Fruit fly (Drosophila melanogaster) whole organism, embryonic: ENCODE measurements around the gene Lcp65Ac.

Experiments used
- Abd-B ChIP-seq: fragments of 200-800 bp; sonication (Bioruptor generic); optimal IDR thresholded peaks from 2 replicates; lab custom pipeline; 2018; ENCODE audit warnings: missing biosample characterization, mild to moderate bottlenecking, missing genetic modification characterization, moderate library complexity
- Ada2b ChIP-seq: fragments of 200-800 bp; sonication (Bioruptor generic); IDR thresholded peaks from 2 replicates; pipeline ENCODE4 v1.3.6; 2022; ENCODE audit warnings: missing biosample characterization, missing genetic modification characterization
- Antp ChIP-seq: fragments of 200-800 bp; sonication (Bioruptor generic); optimal IDR thresholded peaks from 3 replicates; lab custom pipeline; 2016; ENCODE audit warnings: missing biosample characterization, missing genetic modification characterization
- CG10565 ChIP-seq: fragments of 200-800 bp; sonication (Bioruptor generic); optimal IDR thresholded peaks from 3 replicates; lab custom pipeline; 2016; ENCODE audit warnings: missing biosample characterization, mild to moderate bottlenecking, missing genetic modification characterization
- CG11695 ChIP-seq: fragments of 200-800 bp; sonication (Bioruptor generic); IDR thresholded peaks from 3 replicates; pipeline ENCODE4 v1.3.6; 2022; ENCODE audit warnings: missing biosample characterization, missing genetic modification characterization
- CG11723 ChIP-seq: fragments of 200-800 bp; sonication (Bioruptor generic); optimal IDR thresholded peaks from 2 replicates; lab custom pipeline; 2017; ENCODE audit warnings: missing biosample characterization, mild to moderate bottlenecking, missing genetic modification characterization
- CG17361 ChIP-seq: fragments of 200-800 bp; sonication (Bioruptor generic); IDR thresholded peaks from 3 replicates; pipeline ENCODE4 v1.3.6; 2022; ENCODE audit warnings: missing biosample characterization, missing genetic modification characterization
- CG2202 ChIP-seq: fragments of 200-800 bp; sonication (Bioruptor generic); optimal IDR thresholded peaks from 2 replicates; lab custom pipeline; 2018; ENCODE audit warnings: missing biosample characterization, mild to moderate bottlenecking, missing genetic modification characterization
- CG2875 ChIP-seq: fragments of 200-800 bp; sonication (Bioruptor generic); optimal IDR thresholded peaks from 2 replicates; lab custom pipeline; 2017; ENCODE audit warnings: missing biosample characterization, mild to moderate bottlenecking, missing genetic modification characterization, missing genetic modification reagents
- CG30020 ChIP-seq: fragments of 200-800 bp; optimal IDR thresholded peaks from 2 replicates; lab custom pipeline; 2019; ENCODE audit warnings: missing biosample characterization, mild to moderate bottlenecking, missing genetic modification characterization, moderate library complexity
- CG30431 ChIP-seq: fragments of 200-800 bp; sonication (Bioruptor generic); optimal IDR thresholded peaks from 2 replicates; lab custom pipeline; 2017; ENCODE audit warnings: missing biosample characterization, missing genetic modification characterization
- CG3726 ChIP-seq: fragments of 200-800 bp; sonication (Bioruptor generic); IDR thresholded peaks from 3 replicates; pipeline ENCODE4, ENCODE4 v1.3.6; 2022; ENCODE audit warnings: missing biosample characterization, missing genetic modification characterization
- CG3995 ChIP-seq: fragments of 200-800 bp; sonication (Bioruptor generic); optimal IDR thresholded peaks from 3 replicates; lab custom pipeline; 2016; ENCODE audit warnings: missing biosample characterization, missing genetic modification characterization
- CG4424 ChIP-seq: fragments of 200-800 bp; sonication (Bioruptor generic); optimal IDR thresholded peaks from 3 replicates; lab custom pipeline; 2016; ENCODE audit warnings: missing biosample characterization, missing genetic modification characterization
- CG5245 ChIP-seq: fragments of 200-800 bp; sonication (Bioruptor generic); optimal IDR thresholded peaks from 3 replicates; lab custom pipeline; 2016; ENCODE audit warnings: missing biosample characterization, missing genetic modification characterization
- CG6272 ChIP-seq: fragments of 200-800 bp; sonication (Bioruptor generic); IDR thresholded peaks from 2 replicates; pipeline ENCODE4 v1.3.6; 2022; ENCODE audit warnings: missing biosample characterization, missing genetic modification characterization
- CG6689 ChIP-seq: fragments of 200-800 bp; sonication (Bioruptor generic); IDR thresholded peaks from 2 replicates; pipeline ENCODE4 v1.3.6; 2022; ENCODE audit warnings: missing biosample characterization, missing genetic modification characterization
- CG7556 ChIP-seq: fragments of 200-800 bp; sonication (Bioruptor generic); optimal IDR thresholded peaks from 2 replicates; lab custom pipeline; 2017; ENCODE audit warnings: missing biosample characterization, mild to moderate bottlenecking, missing genetic modification characterization
- CG7786 ChIP-seq: fragments of 200-800 bp; sonication (Bioruptor generic); optimal IDR thresholded peaks from 2 replicates; lab custom pipeline; 2016; ENCODE audit warnings: missing biosample characterization, missing genetic modification characterization
- CG9727 ChIP-seq: fragments of 200-800 bp; sonication (Bioruptor generic); optimal IDR thresholded peaks from 3 replicates; lab custom pipeline; 2017; ENCODE audit warnings: missing biosample characterization, mild to moderate bottlenecking, missing genetic modification characterization
- CG9797 ChIP-seq: fragments of 200-800 bp; sonication (Bioruptor generic); optimal IDR thresholded peaks from 3 replicates; lab custom pipeline; 2018; ENCODE audit warnings: missing biosample characterization, mild to moderate bottlenecking, missing genetic modification characterization
- CkIIα-i1 ChIP-seq: fragments of 200-800 bp; sonication (Bioruptor generic); IDR thresholded peaks from 2 replicates; pipeline ENCODE4 v1.3.6; 2022; ENCODE audit warnings: missing biosample characterization, missing genetic modification characterization
- D ChIP-seq, 2 experiments: fragments of 200-800 bp in 1 of 2; fragments of >200 bp in 1 of 2; sonication (Bioruptor generic) in 1 of 2; optimal IDR thresholded peaks; 2 replicates in 1 of 2; 3 replicates in 1 of 2; lab custom pipeline; 2017; ENCODE audit warnings: mild to moderate bottlenecking in 1 of 2, missing biosample characterization in 1 of 2, missing genetic modification characterization in 1 of 2, missing genetic modification reagents in 1 of 2
- Drgx ChIP-seq: fragments of 200-800 bp; sonication (Bioruptor generic); IDR thresholded peaks from 2 replicates; pipeline ENCODE4 v1.3.6; 2022; ENCODE audit warnings: missing biosample characterization, missing genetic modification characterization
- Elba2 ChIP-seq: fragments of 200-800 bp; sonication (Bioruptor generic); optimal IDR thresholded peaks from 3 replicates; lab custom pipeline; 2016; ENCODE audit warnings: missing biosample characterization, missing genetic modification characterization
- Ets97D ChIP-seq: fragments of 200-800 bp; sonication (Bioruptor generic); optimal IDR thresholded peaks from 3 replicates; lab custom pipeline; 2016; ENCODE audit warnings: missing biosample characterization, missing genetic modification characterization
- Fer3 ChIP-seq: fragments of 200-800 bp; sonication (Bioruptor generic); optimal IDR thresholded peaks from 2 replicates; lab custom pipeline; 2018; ENCODE audit warnings: missing biosample characterization, mild to moderate bottlenecking, missing genetic modification characterization, moderate library complexity
- H15 ChIP-seq: fragments of 200-800 bp; sonication (Bioruptor generic); IDR thresholded peaks from 3 replicates; pipeline ENCODE4 v1.3.6; 2022; ENCODE audit warnings: missing biosample characterization, missing genetic modification characterization
- HLHmδ ChIP-seq: fragments of 200-800 bp; sonication (Bioruptor generic); optimal IDR thresholded peaks from 2 replicates; lab custom pipeline; 2018; ENCODE audit warnings: missing biosample characterization, mild to moderate bottlenecking, missing genetic modification characterization, moderate library complexity
- Hr3 ChIP-seq: fragments of 200-800 bp; sonication (Bioruptor generic); optimal IDR thresholded peaks from 3 replicates; lab custom pipeline; 2016; ENCODE audit warnings: missing biosample characterization, missing genetic modification characterization
- Max ChIP-seq: fragments of 200-800 bp; sonication (Bioruptor generic); optimal IDR thresholded peaks from 2 replicates; lab custom pipeline; 2016; ENCODE audit warnings: missing biosample characterization, mild to moderate bottlenecking, missing genetic modification characterization
- Mrtf ChIP-seq: fragments of 200-800 bp; sonication (Bioruptor generic); IDR thresholded peaks from 3 replicates; pipeline ENCODE4 v1.3.6; 2022; ENCODE audit warnings: missing biosample characterization, missing genetic modification characterization
- al ChIP-seq: fragments of 200-800 bp; sonication (Bioruptor generic); IDR thresholded peaks from 2 replicates; pipeline ENCODE4 v1.3.6; 2022; ENCODE audit warnings: missing biosample characterization, missing genetic modification characterization
- bbx ChIP-seq: fragments of 200-800 bp; sonication (Bioruptor generic); IDR thresholded peaks from 2 replicates; pipeline ENCODE4 v1.3.6; 2022; ENCODE audit warnings: missing biosample characterization, missing genetic modification characterization; ENCODE audit not compliant: partially characterized antibody
- cad ChIP-seq: fragments of >200 bp; optimal IDR thresholded peaks from 2 replicates; lab custom pipeline; 2017; ENCODE audit warnings: missing biosample characterization, missing genetic modification characterization
- cas ChIP-seq: fragments of 200-800 bp; sonication (Bioruptor generic); IDR thresholded peaks from 2 replicates; pipeline ENCODE4 v1.3.6; 2022; ENCODE audit warnings: missing biosample characterization, missing genetic modification characterization
- caup ChIP-seq: fragments of 200-800 bp; sonication (Bioruptor generic); optimal IDR thresholded peaks from 3 replicates; lab custom pipeline; 2017; ENCODE audit warnings: missing biosample characterization, mild to moderate bottlenecking, missing genetic modification characterization, moderate library complexity; ENCODE audit not compliant: severe bottlenecking
- dysf ChIP-seq: fragments of 200-800 bp; sonication (Bioruptor generic); IDR thresholded peaks from 3 replicates; pipeline ENCODE4 v1.3.6; 2022; ENCODE audit warnings: missing biosample characterization, missing genetic modification characterization
- grn ChIP-seq: fragments of 200-800 bp; sonication (Bioruptor generic); optimal IDR thresholded peaks from 3 replicates; lab custom pipeline; 2017; ENCODE audit warnings: missing biosample characterization, missing genetic modification characterization
- inv ChIP-seq: fragments of 200-800 bp; sonication (Bioruptor generic); IDR thresholded peaks from 2 replicates; pipeline ENCODE4 v1.3.6; 2022; ENCODE audit warnings: missing biosample characterization, missing genetic modification characterization; ENCODE audit not compliant: partially characterized antibody
- mam ChIP-seq: fragments of 200-800 bp; sonication (Bioruptor generic); optimal IDR thresholded peaks from 3 replicates; lab custom pipeline; 2016; ENCODE audit warnings: missing biosample characterization, missing genetic modification characterization
- peb ChIP-seq: fragments of 200-800 bp; sonication (Bioruptor generic); IDR thresholded peaks from 2 replicates; pipeline ENCODE4 v1.3.6; 2022; ENCODE audit warnings: missing biosample characterization, missing genetic modification characterization
- pros ChIP-seq: fragments of 200-800 bp; sonication (Bioruptor generic); optimal IDR thresholded peaks from 3 replicates; lab custom pipeline; 2019; ENCODE audit warnings: missing biosample characterization, mild to moderate bottlenecking, missing genetic modification characterization, moderate library complexity
- psq ChIP-seq: fragments of 200-800 bp; sonication (Bioruptor generic); optimal IDR thresholded peaks from 2 replicates; lab custom pipeline; 2017; ENCODE audit warnings: missing biosample characterization, missing genetic modification characterization
- rib ChIP-seq: fragments of 200-800 bp; sonication (Bioruptor generic); IDR thresholded peaks from 2 replicates; pipeline ENCODE4 v1.3.6; 2022; ENCODE audit warnings: missing biosample characterization, missing genetic modification characterization
- scrt ChIP-seq: fragments of 200-800 bp; sonication (Bioruptor generic); optimal IDR thresholded peaks from 2 replicates; lab custom pipeline; 2018; ENCODE audit warnings: missing biosample characterization, mild to moderate bottlenecking, missing genetic modification characterization, moderate library complexity
- seq ChIP-seq: fragments of 200-800 bp; sonication (Bioruptor generic); IDR thresholded peaks from 2 replicates; pipeline ENCODE4 v1.3.6; 2022; ENCODE audit warnings: missing biosample characterization, missing genetic modification characterization
- vnd ChIP-seq: fragments of 200-800 bp; sonication (Bioruptor generic); IDR thresholded peaks from 3 replicates; pipeline ENCODE4 v1.3.6; 2022; ENCODE audit warnings: missing biosample characterization, missing genetic modification characterization; ENCODE audit not compliant: partially characterized antibody
- vvl ChIP-seq: fragments of 200-800 bp; sonication (Bioruptor generic); IDR thresholded peaks from 2 replicates; pipeline ENCODE4 v1.3.6; 2022; ENCODE audit warnings: missing biosample characterization, missing genetic modification characterization

Lcp65Ac gene

DNA sequence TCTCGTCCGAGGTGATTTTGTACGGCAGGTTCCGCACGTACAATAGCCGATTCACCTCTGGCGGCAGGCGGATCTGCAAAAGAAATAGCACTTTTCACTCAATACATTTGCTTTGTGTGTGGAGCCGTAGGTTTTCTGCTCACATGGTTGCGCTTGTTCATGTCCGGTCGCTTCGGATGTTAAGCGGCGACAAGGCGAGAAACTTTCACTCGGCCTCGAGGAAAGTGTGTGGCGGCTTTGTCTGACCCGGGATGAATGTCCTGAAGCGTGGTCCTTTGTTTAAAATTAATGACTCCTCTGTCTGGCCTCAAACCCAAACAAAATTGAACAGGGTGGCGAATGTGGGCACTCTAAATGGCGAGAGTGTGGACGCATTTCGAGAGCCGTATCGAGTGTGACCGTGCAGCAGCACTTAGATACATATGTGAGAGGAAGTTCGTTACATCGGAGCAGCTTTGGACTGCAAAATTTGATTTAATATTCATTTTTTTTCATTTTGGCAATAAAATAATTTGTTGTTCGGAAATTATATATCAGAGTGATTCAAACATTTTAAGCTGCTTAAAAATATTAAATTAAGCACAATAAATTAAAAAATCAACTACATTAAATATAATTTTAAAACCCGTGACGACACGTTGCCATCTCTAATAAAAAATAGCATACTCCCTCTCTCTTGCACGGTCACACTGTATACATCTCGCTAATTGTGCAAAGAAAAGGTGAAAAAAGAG, 48.4 kb downstream of the Lcp65Ac start, which contains the start of the genes Sf3b6 and Tnpo (continued):
- peak; percentile 16 for TF ChIP-seq HLHmδ (GFP tag; lab: Kevin White, UChicago)
- TF ChIP-seq Antp (GFP tag; lab: Kevin White, UChicago), result peak; percentile 61
- TF ChIP-seq mam, result peak; percentile 89
- TF ChIP-seq CG30431 (GFP tag; lab: Kevin White, UChicago), result peak; percentile 79
- TF ChIP-seq CG2875 (GFP tag; lab: Kevin White, UChicago), result no peak
- TF ChIP-seq CG11723 (GFP tag; lab: Kevin White, UChicago), result no peak
- TF ChIP-seq Max, result peak; percentile 82
- peak; percentile 84 for TF ChIP-seq al (GFP tag; lab: Robert Waterston, UW)
- peak; percentile 48; the same call in 1 of the 2 replicates for TF ChIP-seq inv (GFP tag; lab: Robert Waterston, UW)
- peak; percentile 89 for TF ChIP-seq dysf (GFP tag; lab: Robert Waterston, UW)
- peak; percentile 57; the same call in 1 of the 3 replicates for TF ChIP-seq CG3726
- TF ChIP-seq psq, result peak; percentile 58
- peak; percentile 66 for TF ChIP-seq CG5245 (GFP tag; lab: Kevin White, UChicago)
- peak; percentile 78 for TF ChIP-seq Ets97D
- no peak for TF ChIP-seq rib (GFP tag; lab: Robert Waterston, UW)
- peak; percentile 87 for TF ChIP-seq Hr3
- TF ChIP-seq CG6689, result peak; percentile 91
- TF ChIP-seq cas, result 0 out of 2 replicates have a peak, but pooled peaks have one; percentile 44
- TF ChIP-seq D (optimal IDR thresholded peaks at IDR 0.05; lab: Kevin White, UChicago), result no peak
- peak; percentile 68 for TF ChIP-seq D (GFP tag; optimal IDR thresholded peaks at IDR 0.05; lab: Kevin White, UChicago)
- TF ChIP-seq Elba2 (GFP tag; lab: Kevin White, UChicago), result peak; percentile 72
- TF ChIP-seq caup (GFP tag; lab: Kevin White, UChicago), result peak; percentile 73
- TF ChIP-seq Mrtf, result peak; percentile 81
- TF ChIP-seq CG7786 (GFP tag; lab: Kevin White, UChicago), result peak; percentile 41
- TF ChIP-seq Drgx (GFP tag; lab: Robert Waterston, UW), result peak; percentile 61
- peak; percentile 91 for TF ChIP-seq CG3995 (GFP tag; lab: Kevin White, UChicago)
- peak; percentile 68 for TF ChIP-seq CG11695 (GFP tag; lab: Robert Waterston, UW)
- peak; percentile 54 for TF ChIP-seq CG2202 (tag; lab: Kevin White, UChicago)
- no peak for TF ChIP-seq CG10565 (GFP tag; lab: Kevin White, UChicago)
- peak; percentile 88 for TF ChIP-seq CG6272
- TF ChIP-seq CG30020 (tag; lab: Kevin White, UChicago), result no peak
- no peak for TF ChIP-seq grn
- peak; percentile 69; the same call in 2 of the 3 replicates for TF ChIP-seq H15
- TF ChIP-seq CG4424 (GFP tag; lab: Kevin White, UChicago), result peak; percentile 89
- no peak; the same call in 1 of the 3 replicates for TF ChIP-seq CG17361 (GFP tag; lab: Robert Waterston, UW)
- TF ChIP-seq vnd, result peak; percentile 55; the same call in 1 of the 3 replicates
- peak; percentile 65 for TF ChIP-seq scrt (GFP tag; lab: Kevin White, UChicago)
- no peak for TF ChIP-seq cad (GFP tag; lab: Kevin White, UChicago)
- TF ChIP-seq Abd-B (GFP tag; lab: Kevin White, UChicago), result no peak
- no peak for TF ChIP-seq Fer3
- 0 out of 2 replicates have a peak, but pooled peaks have one; percentile 17 for TF ChIP-seq bbx (GFP tag; lab: Robert Waterston, UW)
- TF ChIP-seq seq, result peak; percentile 77
- peak; percentile 70 for TF ChIP-seq peb (GFP tag; lab: Robert Waterston, UW)
- TF ChIP-seq CG9727 (GFP tag; lab: Kevin White, UChicago), result peak; percentile 90
- TF ChIP-seq CkIIα-i1, result no peak
- TF ChIP-seq pros (GFP tag; lab: Kevin White, UChicago), result no peak
- peak; percentile 70 for TF ChIP-seq Ada2b (GFP tag; lab: Robert Waterston, UW)
- TF ChIP-seq CG7556 (GFP tag; lab: Kevin White, UChicago), result no peak
- TF ChIP-seq CG9797 (GFP tag; lab: Kevin White, UChicago), result peak; percentile 99
- TF ChIP-seq vvl, result peak; percentile 88
